Worm (Caenorhabditis elegans) whole organism, young adult: ENCODE results near the gene nrde-3.

Experiments
- B0019.2 ChIP-seq: fragments of 200-800 bp; sonication (Bioruptor generic); conservative IDR thresholded peaks from 2 replicates; pipeline ENCODE4 v1.3.6; 2022; ENCODE audit warnings: missing genetic modification reagents, missing genetic modification characterization, missing compliant biosample characterization
- B0035.1 ChIP-seq: sonication (generic microtip); optimal IDR thresholded peaks from 2 replicates; lab custom pipeline; 2016; ENCODE audit warnings: missing genetic modification characterization, mild to moderate bottlenecking, missing compliant biosample characterization, missing genotype, missing genetic modification reagents
- B0261.1 ChIP-seq: sonication (generic microtip); optimal IDR thresholded peaks from 2 replicates; lab custom pipeline; 2016; ENCODE audit warnings: mild to moderate bottlenecking, missing genetic modification characterization, moderate library complexity, missing compliant biosample characterization
- C06A6.2 ChIP-seq: fragments of 200-800 bp; sonication (Bioruptor generic); conservative IDR thresholded peaks from 2 replicates; pipeline ENCODE4 v1.3.6; 2022; ENCODE audit warnings: missing genetic modification characterization, missing compliant biosample characterization
- F23B12.7 ChIP-seq: sonication (generic microtip); optimal IDR thresholded peaks from 2 replicates; lab custom pipeline; 2017; ENCODE audit warnings: missing genetic modification characterization, mild to moderate bottlenecking, missing compliant biosample characterization, antibody characterized with exemption, moderate library complexity; ENCODE audit not compliant: insufficient read depth
- F39B2.1 ChIP-seq: fragments of 200-800 bp; sonication (Bioruptor generic); IDR thresholded peaks from 2 replicates; pipeline ENCODE4 v1.3.6; 2022; ENCODE audit warnings: missing genetic modification reagents, missing genetic modification characterization, missing compliant biosample characterization
- K12H6.12 ChIP-seq: fragments of 200-800 bp; sonication (Bioruptor generic); optimal IDR thresholded peaks from 2 replicates; lab custom pipeline; 2018; ENCODE audit warnings: mild to moderate bottlenecking, missing genetic modification characterization, missing compliant biosample characterization
- ZK185.1 ChIP-seq: sonication (generic microtip); optimal IDR thresholded peaks from 2 replicates; lab custom pipeline; 2016; ENCODE audit warnings: mild to moderate bottlenecking, missing genetic modification characterization, missing compliant biosample characterization; ENCODE audit not compliant: poor library complexity, severe bottlenecking
- aptf-2 ChIP-seq: fragments of 200-800 bp; sonication (Bioruptor generic); conservative IDR thresholded peaks from 2 replicates; pipeline ENCODE4 v1.3.6; 2022; ENCODE audit warnings: missing genetic modification reagents, missing genetic modification characterization, missing compliant biosample characterization
- athp-1 ChIP-seq: sonication (generic microtip); optimal IDR thresholded peaks from 2 replicates; lab custom pipeline; 2017; ENCODE audit warnings: mild to moderate bottlenecking, missing genetic modification characterization, missing compliant biosample characterization
- attf-3 ChIP-seq: fragments of 200-800 bp; sonication (Bioruptor generic); conservative IDR thresholded peaks from 2 replicates; pipeline ENCODE4 v1.3.6; 2022; ENCODE audit warnings: missing genetic modification reagents, missing genetic modification characterization, missing compliant biosample characterization
- bed-1 ChIP-seq: fragments of 200-800 bp; sonication (Bioruptor generic); IDR thresholded peaks from 2 replicates; pipeline ENCODE4 v1.3.6; 2022; ENCODE audit warnings: missing genetic modification reagents, missing genetic modification characterization, missing compliant biosample characterization
- cebp-1 ChIP-seq, 2 experiments: fragments of 200-800 bp in 1 of 2; sonication (Bioruptor generic) in 1 of 2; sonication (generic microtip) in 1 of 2; IDR thresholded peaks in 1 of 2; optimal IDR thresholded peaks in 1 of 2; 2 replicates each; pipeline versions ENCODE4 v1.3.6 to Lab custom; 2017 to 2022; ENCODE audit warnings: missing compliant biosample characterization in 2 of 2, missing genetic modification characterization in 2 of 2, mild to moderate bottlenecking in 1 of 2, missing genetic modification reagents in 1 of 2, moderate library complexity in 1 of 2
- dox-1 ChIP-seq: fragments of 200-800 bp; sonication (Bioruptor generic); IDR thresholded peaks from 2 replicates; pipeline ENCODE4 v1.3.6; 2022; ENCODE audit warnings: missing genetic modification reagents, missing genetic modification characterization, missing compliant biosample characterization
- egl-18 ChIP-seq: fragments of 200-800 bp; sonication (Bioruptor generic); IDR thresholded peaks from 2 replicates; pipeline ENCODE4 v1.3.6; 2022; ENCODE audit warnings: missing genetic modification reagents, missing genetic modification characterization, missing compliant biosample characterization
- egl-44 ChIP-seq: fragments of 200-800 bp; sonication (Bioruptor generic); IDR thresholded peaks from 2 replicates; pipeline ENCODE4 v1.3.6; 2022; ENCODE audit warnings: missing genetic modification reagents, missing genetic modification characterization, missing compliant biosample characterization
- egrh-3 ChIP-seq: fragments of 200-800 bp; sonication (Bioruptor generic); IDR thresholded peaks from 2 replicates; pipeline ENCODE4 v1.3.6; 2022; ENCODE audit warnings: missing genetic modification reagents, missing genetic modification characterization, missing compliant biosample characterization
- ets-4 ChIP-seq: fragments of 200-800 bp; sonication (Bioruptor generic); optimal IDR thresholded peaks from 2 replicates; lab custom pipeline; 2018; ENCODE audit warnings: mild to moderate bottlenecking, missing genetic modification characterization, missing compliant biosample characterization
- hlh-12 ChIP-seq: sonication (generic microtip); optimal IDR thresholded peaks from 2 replicates; lab custom pipeline; 2016; ENCODE audit warnings: missing genetic modification characterization, missing compliant biosample characterization
- hmg-1.2 ChIP-seq: fragments of 200-800 bp; sonication (Bioruptor generic); IDR thresholded peaks from 2 replicates; pipeline ENCODE4 v1.3.6; 2022; ENCODE audit warnings: missing genetic modification reagents, missing genetic modification characterization, missing compliant biosample characterization
- hmg-20 ChIP-seq: fragments of 200-800 bp; sonication (Bioruptor generic); IDR thresholded peaks from 2 replicates; pipeline ENCODE4 v1.3.6; 2022; ENCODE audit warnings: missing genetic modification reagents, missing genetic modification characterization, missing compliant biosample characterization
- let-607 ChIP-seq, 2 experiments: fragments of 200-800 bp in 1 of 2; sonication (Bioruptor generic) in 1 of 2; sonication (generic microtip) in 1 of 2; optimal IDR thresholded peaks; 2 replicates each; lab custom pipeline; 2016 to 2018; ENCODE audit warnings: mild to moderate bottlenecking in 2 of 2, missing compliant biosample characterization in 2 of 2, missing genetic modification characterization in 2 of 2, moderate library complexity in 2 of 2, missing genotype in 1 of 2
- lin-35 ChIP-seq, 3 experiments: fragments of 150-350 bp in 2 of 3; sonication (generic microtip) in 1 of 3; optimal IDR thresholded peaks; 2 replicates each; lab custom pipeline; 2014 to 2018; ENCODE audit warnings: missing biosample characterization in 3 of 3, missing genetic modification characterization in 3 of 3, missing genetic modification reagents in 3 of 3
- lin-40 ChIP-seq: sonication (generic microtip); optimal IDR thresholded peaks from 2 replicates; lab custom pipeline; 2016; ENCODE audit warnings: missing genetic modification characterization, mild to moderate bottlenecking, missing compliant biosample characterization, missing genotype, missing genetic modification reagents
- lin-54 ChIP-seq: fragments of 200-800 bp; sonication (Bioruptor generic); optimal IDR thresholded peaks from 2 replicates; lab custom pipeline; 2018; ENCODE audit warnings: mild to moderate bottlenecking, missing genetic modification characterization, missing compliant biosample characterization
- madf-6 ChIP-seq: fragments of 200-800 bp; sonication (Bioruptor generic); IDR thresholded peaks from 2 replicates; pipeline ENCODE4 v1.3.6; 2022; ENCODE audit warnings: missing genetic modification reagents, missing genetic modification characterization, missing compliant biosample characterization
- mcd-1 ChIP-seq: fragments of 200-800 bp; sonication (Bioruptor generic); IDR thresholded peaks from 2 replicates; pipeline ENCODE4 v1.3.6; 2022; ENCODE audit warnings: missing genetic modification reagents, missing genetic modification characterization, missing compliant biosample characterization
- nfyb-1 ChIP-seq: fragments of 200-800 bp; sonication (Bioruptor generic); IDR thresholded peaks from 2 replicates; pipeline ENCODE4 v1.3.6; 2022; ENCODE audit warnings: missing genetic modification reagents, missing genetic modification characterization, missing compliant biosample characterization
- nhr-80 ChIP-seq: sonication (generic microtip); optimal IDR thresholded peaks from 2 replicates; lab custom pipeline; 2016; ENCODE audit warnings: missing genetic modification characterization, missing compliant biosample characterization
- rcor-1 ChIP-seq: fragments of 200-800 bp; sonication (Bioruptor generic); IDR thresholded peaks from 2 replicates; pipeline ENCODE4 v1.3.6; 2022; ENCODE audit warnings: missing genetic modification reagents, missing genetic modification characterization, missing compliant biosample characterization
- sdz-38 ChIP-seq: sonication (generic microtip); optimal IDR thresholded peaks from 2 replicates; lab custom pipeline; 2016; ENCODE audit warnings: missing genotype, missing genetic modification characterization, missing compliant biosample characterization
- snpc-3.4 ChIP-seq: sonication (generic microtip); optimal IDR thresholded peaks from 2 replicates; lab custom pipeline; 2017; ENCODE audit warnings: missing genetic modification characterization, mild to moderate bottlenecking, missing compliant biosample characterization, antibody characterized with exemption, moderate library complexity, missing genotype, missing genetic modification reagents
- snpc-4 ChIP-seq, 5 experiments: fragments of 150-350 bp in 1 of 5; sonication (generic microtip) in 4 of 5; optimal IDR thresholded peaks; 2 replicates each; lab custom pipeline; 2014 to 2018; ENCODE audit warnings: missing genetic modification characterization in 5 of 5, missing biosample characterization in 3 of 5, antibody characterized with exemption in 2 of 5, mild to moderate bottlenecking in 2 of 5, missing compliant biosample characterization in 2 of 5, missing genotype in 2 of 5, moderate library complexity in 2 of 5, missing genetic modification reagents in 1 of 5
- ztf-18 ChIP-seq: sonication (generic microtip); optimal IDR thresholded peaks from 2 replicates; lab custom pipeline; 2016; ENCODE audit warnings: missing genotype, mild to moderate bottlenecking, missing genetic modification characterization, missing compliant biosample characterization
- ztf-28 ChIP-seq: fragments of 200-800 bp; sonication (Bioruptor generic); IDR thresholded peaks from 2 replicates; pipeline ENCODE4 v1.3.6; 2022; ENCODE audit warnings: missing genetic modification reagents, missing genetic modification characterization, missing compliant biosample characterization

nrde-3 gene

DNA sequence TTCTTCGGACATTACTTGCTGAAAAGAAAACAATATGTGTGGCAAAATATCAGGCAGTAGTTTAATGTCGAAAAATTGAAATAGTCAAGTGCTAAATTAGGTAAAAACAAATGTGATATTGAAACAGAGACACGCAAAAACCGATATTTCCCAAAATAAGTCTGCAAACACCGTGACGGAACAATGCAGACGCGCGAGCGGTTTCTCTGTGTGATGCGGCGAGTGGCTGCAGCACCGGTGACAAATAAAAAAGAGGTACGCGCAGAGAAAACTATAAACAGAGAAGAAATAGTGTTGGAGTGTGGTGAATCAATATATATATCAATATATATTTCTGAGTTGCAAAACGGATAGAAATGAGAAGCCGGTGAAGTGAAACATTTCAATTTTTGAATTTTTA lies 10.7 kb downstream of the nrde-3 start, which contains the start of gene ife-2:
ife-2 (minus strand) TSS at position 18 of the 400 bp plus-strand sequence.
- peak; percentile 72 for TF ChIP-seq lin-40 (tag; lab: Kevin White, UChicago)
- no peak for TF ChIP-seq egl-18
- TF ChIP-seq ZK185.1: peak; percentile 75
- peak; percentile 14 for TF ChIP-seq K12H6.12 (tag; lab: Kevin White, UChicago)
- peak; percentile 47; the same call in 1 of the 2 replicates for TF ChIP-seq mcd-1 (GFP tag; lab: Robert Waterston, UW)
- TF ChIP-seq nhr-80: peak; percentile 43
- TF ChIP-seq snpc-4 (GFP tag; optimal IDR thresholded peaks at IDR 0.05; lab: Kevin White, UChicago): no peak
- TF ChIP-seq snpc-4 (tag; optimal IDR thresholded peaks at IDR 0.05; lab: Kevin White, UChicago): peak in 2 of 4 experiments; percentile 20 to 55
- no peak for TF ChIP-seq attf-3 (GFP tag; lab: Robert Waterston, UW)
- peak; percentile 11 for TF ChIP-seq F23B12.7
- TF ChIP-seq rcor-1 (GFP tag; lab: Robert Waterston, UW): peak; percentile 37; the same call in 1 of the 2 replicates
- TF ChIP-seq hmg-1.2 (GFP tag; lab: Robert Waterston, UW): 0 out of 2 replicates have a peak, but pooled peaks have one; percentile 15
- TF ChIP-seq let-607 (tag; optimal IDR thresholded peaks at IDR 0.05; lab: Kevin White, UChicago): peak; percentile 53 to 74
- TF ChIP-seq dox-1 (GFP tag; lab: Robert Waterston, UW): peak; percentile 50; the same call in 1 of the 2 replicates
- TF ChIP-seq lin-35 (GFP tag; optimal IDR thresholded peaks at IDR 0.05; lab: Kevin White, UChicago): peak in 1 of 3 experiments; percentile 48
- no peak for TF ChIP-seq cebp-1 (GFP tag; IDR thresholded peaks at IDR 0.05; lab: Robert Waterston, UW)
- TF ChIP-seq cebp-1 (tag; optimal IDR thresholded peaks at IDR 0.05; lab: Kevin White, UChicago): no peak
- TF ChIP-seq ztf-28 (GFP tag; lab: Robert Waterston, UW): no peak
- TF ChIP-seq nfyb-1 (GFP tag; lab: Robert Waterston, UW): 0 out of 2 replicates have a peak, but pooled peaks have one; percentile 61
- TF ChIP-seq egl-44 (GFP tag; lab: Robert Waterston, UW): no peak

DNA sequence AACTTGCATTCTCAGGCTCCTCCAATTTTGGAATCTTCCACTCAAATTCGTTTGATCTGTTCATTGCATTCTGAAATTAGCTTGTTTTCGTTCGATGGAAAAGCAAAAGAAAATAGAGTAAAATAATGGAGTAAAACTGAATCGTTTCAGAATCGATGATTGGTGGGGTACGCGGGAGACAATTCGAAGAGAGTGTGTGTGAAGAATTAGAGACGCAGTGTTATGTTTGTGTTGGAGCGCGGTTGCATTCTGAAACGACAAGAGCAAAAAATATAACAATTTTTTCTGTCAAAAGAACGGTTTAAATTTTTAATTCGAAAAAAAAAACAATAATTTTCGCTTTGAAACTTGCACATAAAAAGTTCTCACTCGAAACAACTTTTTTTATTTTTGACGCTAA lies 16.7 kb downstream of the nrde-3 start, which contains the start of gene ceh-93:
ceh-93 (minus strand) TSS at position 70 of the 400 bp plus-strand sequence.
- peak; percentile 50 for TF ChIP-seq mcd-1 (GFP tag; lab: Robert Waterston, UW)
- no peak for TF ChIP-seq B0261.1
- TF ChIP-seq ztf-18 (tag; lab: Kevin White, UChicago): no peak
- TF ChIP-seq lin-54 (GFP tag; lab: Kevin White, UChicago): no peak

DNA sequence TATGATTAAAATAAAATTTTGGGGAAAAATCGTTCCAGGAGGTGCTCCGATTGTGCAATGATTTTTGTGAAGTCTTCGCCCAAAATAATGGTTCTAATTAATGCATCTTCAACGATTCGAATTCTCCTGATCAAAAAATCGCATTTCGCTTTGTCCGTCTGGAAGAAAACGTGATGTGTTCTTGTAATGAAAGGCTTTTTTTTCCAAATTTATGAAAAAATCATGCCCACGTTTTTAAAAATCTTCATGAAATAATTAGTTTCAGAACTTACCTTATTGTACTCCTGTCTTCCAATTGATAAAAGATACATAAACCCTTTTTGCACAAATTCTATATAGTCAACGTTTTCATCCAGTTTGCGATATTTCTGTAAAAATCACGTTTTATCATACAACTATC lies 17.5 kb downstream of the nrde-3 start:
- TF ChIP-seq B0035.1 (tag; lab: Kevin White, UChicago): no peak
- TF ChIP-seq hmg-20 (GFP tag; lab: Robert Waterston, UW): no peak
- TF ChIP-seq snpc-3.4 (tag; lab: Kevin White, UChicago): no peak
- no peak for TF ChIP-seq hlh-12 (tag; lab: Kevin White, UChicago)
- no peak for TF ChIP-seq aptf-2 (GFP tag; lab: Robert Waterston, UW)
- no peak for TF ChIP-seq B0261.1
- TF ChIP-seq C06A6.2: no peak
- TF ChIP-seq egrh-3 (GFP tag; lab: Robert Waterston, UW): no peak
- TF ChIP-seq B0019.2: no peak
- no peak for TF ChIP-seq sdz-38 (tag; lab: Kevin White, UChicago)
- no peak for TF ChIP-seq ets-4 (GFP tag; lab: Kevin White, UChicago)
- TF ChIP-seq F39B2.1 (GFP tag; lab: Robert Waterston, UW): no peak
- no peak for TF ChIP-seq athp-1 (tag; lab: Kevin White, UChicago)
- TF ChIP-seq F23B12.7: no peak
- TF ChIP-seq bed-1 (GFP tag; lab: Robert Waterston, UW): no peak
- no peak for TF ChIP-seq let-607 (tag; optimal IDR thresholded peaks at IDR 0.05; lab: Kevin White, UChicago)
- TF ChIP-seq rcor-1 (GFP tag; lab: Robert Waterston, UW): no peak
- no peak for TF ChIP-seq madf-6 (GFP tag; lab: Robert Waterston, UW)
